Worm (Caenorhabditis elegans) whole organism, L3 larva: Measurements from ENCODE around the gene ZK666.11.

Experiments used
- R02D3.7 ChIP-seq: fragments of 150-350 bp; optimal IDR thresholded peaks from 2 replicates; lab custom pipeline; 2014; ENCODE audit warnings: missing biosample characterization, missing genetic modification characterization
- ZK546.5 ChIP-seq: sonication (generic microtip); optimal IDR thresholded peaks from 2 replicates; lab custom pipeline; 2017; ENCODE audit warnings: missing biosample characterization, missing genetic modification characterization
- aly-2 ChIP-seq: fragments of 150-350 bp; optimal IDR thresholded peaks from 2 replicates; lab custom pipeline; 2014; ENCODE audit warnings: missing biosample characterization, missing genetic modification characterization
- ama-1 ChIP-seq: fragments of 150-350 bp; optimal IDR thresholded peaks from 2 replicates; lab custom pipeline; 2018
- ceh-16 ChIP-seq: sonication (generic microtip); optimal IDR thresholded peaks from 2 replicates; lab custom pipeline; 2017; ENCODE audit warnings: missing biosample characterization, missing genetic modification characterization
- ceh-28 ChIP-seq: fragments of 150-350 bp; optimal IDR thresholded peaks from 2 replicates; lab custom pipeline; 2014; ENCODE audit warnings: missing biosample characterization, missing genetic modification reagents, missing genetic modification characterization
- ceh-82 ChIP-seq: fragments of 150-350 bp; optimal IDR thresholded peaks from 2 replicates; lab custom pipeline; 2014; ENCODE audit warnings: missing biosample characterization, missing genetic modification characterization
- ceh-9 ChIP-seq: sonication (generic microtip); optimal IDR thresholded peaks from 2 replicates; lab custom pipeline; 2018; ENCODE audit warnings: missing biosample characterization, missing genetic modification characterization
- daf-12 ChIP-seq: fragments of 150-350 bp; optimal IDR thresholded peaks from 2 replicates; lab custom pipeline; 2014; ENCODE audit warnings: missing biosample characterization, missing genetic modification reagents, missing genetic modification characterization
- egl-27 ChIP-seq: sonication (generic microtip); optimal IDR thresholded peaks from 4 replicates; lab custom pipeline; 2017; ENCODE audit warnings: missing biosample characterization, missing genetic modification reagents, missing genetic modification characterization
- egl-5 ChIP-seq: fragments of 150-350 bp; optimal IDR thresholded peaks from 2 replicates; lab custom pipeline; 2017; ENCODE audit warnings: missing biosample characterization, missing genetic modification reagents, missing genetic modification characterization, inconsistent platforms
- elt-1 ChIP-seq: fragments of 150-350 bp; optimal IDR thresholded peaks from 2 replicates; lab custom pipeline; 2014; ENCODE audit warnings: missing biosample characterization, missing genetic modification characterization
- elt-2 ChIP-seq: sonication (generic microtip); optimal IDR thresholded peaks from 2 replicates; lab custom pipeline; 2016; ENCODE audit warnings: missing genetic modification reagents, mild to moderate bottlenecking, missing genetic modification characterization, missing compliant biosample characterization
- elt-3 ChIP-seq, 3 experiments: fragments of 150-350 bp in 1 of 3; sonication (generic microtip) in 2 of 3; optimal IDR thresholded peaks; 2 replicates in 2 of 3; 4 replicates in 1 of 3; lab custom pipeline; 2014 to 2017; ENCODE audit warnings: missing biosample characterization in 3 of 3, missing genetic modification characterization in 3 of 3
- eor-1 ChIP-seq, 2 experiments: fragments of 150-350 bp; optimal IDR thresholded peaks; 2 replicates each; lab custom pipeline; 2014 to 2018; ENCODE audit warnings: missing biosample characterization in 2 of 2, missing genetic modification characterization in 2 of 2
- fkh-10 ChIP-seq: sonication (generic microtip); optimal IDR thresholded peaks from 2 replicates; lab custom pipeline; 2017; ENCODE audit warnings: missing biosample characterization, missing genetic modification reagents, missing genetic modification characterization
- fkh-2 ChIP-seq: fragments of 150-350 bp; optimal IDR thresholded peaks from 2 replicates; lab custom pipeline; 2014; ENCODE audit warnings: missing biosample characterization, missing genetic modification reagents, missing genetic modification characterization
- fos-1 ChIP-seq: fragments of 150-350 bp; optimal IDR thresholded peaks from 2 replicates; lab custom pipeline; 2014; ENCODE audit warnings: missing biosample characterization, missing genetic modification characterization
- hmg-11 ChIP-seq: sonication (generic microtip); optimal IDR thresholded peaks from 2 replicates; lab custom pipeline; 2016; ENCODE audit warnings: missing genetic modification characterization, missing compliant biosample characterization
- jun-1 ChIP-seq: fragments of 150-350 bp; optimal IDR thresholded peaks from 2 replicates; lab custom pipeline; 2014; ENCODE audit warnings: missing biosample characterization, missing genetic modification reagents, missing genetic modification characterization
- lin-15B ChIP-seq: fragments of 150-350 bp; optimal IDR thresholded peaks from 2 replicates; lab custom pipeline; 2014; ENCODE audit warnings: missing biosample characterization, missing genetic modification characterization
- lin-39 ChIP-seq: fragments of 150-350 bp; optimal IDR thresholded peaks from 2 replicates; lab custom pipeline; 2018; ENCODE audit warnings: missing biosample characterization, missing genetic modification reagents, missing genetic modification characterization
- lsy-12 ChIP-seq: sonication (generic microtip); optimal IDR thresholded peaks from 2 replicates; lab custom pipeline; 2016; ENCODE audit warnings: mild to moderate bottlenecking, missing genetic modification characterization, missing compliant biosample characterization
- mdl-1 ChIP-seq: fragments of 150-350 bp; optimal IDR thresholded peaks from 2 replicates; lab custom pipeline; 2014; ENCODE audit warnings: missing biosample characterization, missing genetic modification characterization
- mml-1 ChIP-seq: fragments of 150-350 bp; sonication (generic microtip); optimal IDR thresholded peaks from 3 replicates; lab custom pipeline; 2014; ENCODE audit warnings: missing biosample characterization, missing genetic modification characterization
- nfya-1 ChIP-seq: sonication (generic microtip); optimal IDR thresholded peaks from 2 replicates; lab custom pipeline; 2017; ENCODE audit warnings: missing genetic modification characterization, mild to moderate bottlenecking, missing compliant biosample characterization, antibody characterized with exemption, moderate library complexity; ENCODE audit not compliant: insufficient read depth
- nhr-11 ChIP-seq: fragments of 150-350 bp; optimal IDR thresholded peaks from 2 replicates; lab custom pipeline; 2014; ENCODE audit warnings: missing biosample characterization, missing genetic modification characterization
- nhr-12 ChIP-seq: fragments of 150-350 bp; optimal IDR thresholded peaks from 2 replicates; lab custom pipeline; 2014; ENCODE audit warnings: missing biosample characterization, missing genetic modification characterization
- nhr-23 ChIP-seq: fragments of 150-350 bp; optimal IDR thresholded peaks from 2 replicates; lab custom pipeline; 2014; ENCODE audit warnings: missing biosample characterization, missing genetic modification reagents, missing genetic modification characterization
- nhr-237 ChIP-seq: fragments of 150-350 bp; optimal IDR thresholded peaks from 2 replicates; lab custom pipeline; 2014; ENCODE audit warnings: missing biosample characterization, missing genetic modification characterization
- nhr-25 ChIP-seq: sonication (generic microtip); optimal IDR thresholded peaks from 2 replicates; lab custom pipeline; 2017; ENCODE audit warnings: missing biosample characterization, missing genetic modification characterization
- nhr-28 ChIP-seq: fragments of 150-350 bp; optimal IDR thresholded peaks from 2 replicates; lab custom pipeline; 2014; ENCODE audit warnings: missing biosample characterization, missing genetic modification characterization
- nhr-43 ChIP-seq: sonication (generic microtip); optimal IDR thresholded peaks from 2 replicates; lab custom pipeline; 2016; ENCODE audit warnings: mild to moderate bottlenecking, missing genetic modification characterization, missing compliant biosample characterization; ENCODE audit not compliant: poor library complexity, severe bottlenecking
- nhr-67 ChIP-seq: fragments of 150-350 bp; optimal IDR thresholded peaks from 2 replicates; lab custom pipeline; 2014; ENCODE audit warnings: missing biosample characterization, missing genetic modification characterization
- nhr-76 ChIP-seq: fragments of 150-350 bp; sonication (generic microtip); optimal IDR thresholded peaks from 5 replicates; lab custom pipeline; 2014; ENCODE audit warnings: missing biosample characterization, missing genetic modification characterization
- nhr-77 ChIP-seq: fragments of 150-350 bp; optimal IDR thresholded peaks from 2 replicates; lab custom pipeline; 2014; ENCODE audit warnings: missing biosample characterization, missing genetic modification characterization
- pha-4 ChIP-seq: fragments of 150-350 bp; optimal IDR thresholded peaks from 2 replicates; lab custom pipeline; 2014; ENCODE audit warnings: missing biosample characterization, missing genetic modification reagents, missing genetic modification characterization
- pqm-1 ChIP-seq: fragments of 150-350 bp; optimal IDR thresholded peaks from 2 replicates; lab custom pipeline; 2017; ENCODE audit warnings: missing biosample characterization, missing genetic modification characterization, inconsistent platforms
- sea-2 ChIP-seq: fragments of 150-350 bp; sonication (generic microtip); optimal IDR thresholded peaks from 4 replicates; lab custom pipeline; 2014; ENCODE audit warnings: missing biosample characterization, missing genetic modification reagents, missing genetic modification characterization
- skn-1 ChIP-seq: fragments of 150-350 bp; optimal IDR thresholded peaks from 2 replicates; lab custom pipeline; 2014; ENCODE audit warnings: missing biosample characterization, missing genetic modification characterization
- snpc-4 ChIP-seq: fragments of 150-350 bp; optimal IDR thresholded peaks from 2 replicates; lab custom pipeline; 2014; ENCODE audit warnings: missing biosample characterization, missing genetic modification characterization
- tbx-2 ChIP-seq: sonication (generic microtip); optimal IDR thresholded peaks from 2 replicates; lab custom pipeline; 2016; ENCODE audit warnings: mild to moderate bottlenecking, missing genetic modification characterization, missing compliant biosample characterization
- unc-39 ChIP-seq: sonication (generic microtip); optimal IDR thresholded peaks from 4 replicates; lab custom pipeline; 2017; ENCODE audit warnings: missing biosample characterization, missing genetic modification characterization
- unc-62 ChIP-seq: fragments of 150-350 bp; sonication (generic microtip); optimal IDR thresholded peaks from 4 replicates; lab custom pipeline; 2014; ENCODE audit warnings: missing biosample characterization, missing genetic modification reagents, missing genetic modification characterization
- zag-1 ChIP-seq: fragments of 150-350 bp; optimal IDR thresholded peaks from 2 replicates; lab custom pipeline; 2014; ENCODE audit warnings: missing biosample characterization, missing genetic modification characterization
- ztf-11 ChIP-seq: fragments of 150-350 bp; optimal IDR thresholded peaks from 2 replicates; lab custom pipeline; 2014; ENCODE audit warnings: missing biosample characterization, missing genetic modification characterization
- ztf-4 ChIP-seq: fragments of 150-350 bp; optimal IDR thresholded peaks from 2 replicates; lab custom pipeline; 2014; ENCODE audit warnings: missing biosample characterization, missing genetic modification characterization

The ZK666.11 gene

DNA sequence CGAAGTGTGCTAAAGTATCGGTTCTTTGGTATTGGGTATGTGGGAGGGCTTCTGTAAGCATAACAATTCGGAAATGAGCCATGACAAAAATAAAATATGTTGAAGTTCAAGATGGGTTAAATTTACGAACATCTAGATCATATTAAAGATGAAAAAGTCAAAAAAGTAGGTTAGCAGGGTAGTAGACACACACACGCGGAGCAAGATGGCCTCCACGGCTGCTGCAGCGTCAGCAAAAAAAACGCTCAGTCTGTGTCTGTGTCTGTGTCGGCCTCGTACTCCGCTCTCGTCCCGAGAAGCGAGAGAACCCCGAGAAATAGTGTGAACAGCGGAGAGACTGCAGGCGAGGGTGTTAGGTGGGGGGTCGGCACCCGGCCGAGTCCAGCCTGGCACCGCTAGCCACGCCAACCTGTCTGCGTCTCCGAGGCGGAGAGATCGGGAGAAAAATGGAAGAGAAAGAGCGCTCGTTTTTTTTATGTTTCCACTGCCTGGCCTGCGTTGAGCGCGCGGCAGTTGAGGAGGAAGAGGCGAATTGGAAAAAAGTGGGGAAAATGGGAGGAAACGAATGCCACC is 20.3 kb downstream of the ZK666.11 start, which contains the start of gene myrf-1:
Gene myrf-1, minus strand, starts transcription at position 51 of the 573 bp plus-strand sequence.
- TF ChIP-seq nhr-43 (peak; percentile 74), fkh-2 (tag; lab: Kevin White, UChicago) (no peak), skn-1 (tag; lab: Kevin White, UChicago) (peak; percentile 61), elt-1 (tag; lab: Kevin White, UChicago) (peak; percentile 56), fos-1 (tag; lab: Kevin White, UChicago) (peak; percentile 48), mml-1 (tag; lab: Kevin White, UChicago) (no peak), nhr-237 (no peak), ceh-28 (tag; lab: Kevin White, UChicago) (peak; percentile 84), unc-39 (tag; lab: Kevin White, UChicago) (no peak), lsy-12 (tag; lab: Kevin White, UChicago) (peak; percentile 92), egl-27 (tag; lab: Kevin White, UChicago) (no peak), nhr-28 (tag; lab: Kevin White, UChicago) (no peak), tbx-2 (tag; lab: Kevin White, UChicago) (peak; percentile 88), eor-1 (tag; optimal IDR thresholded peaks at IDR 0.05; lab: Kevin White, UChicago) (no peak), ceh-16 (tag; lab: Kevin White, UChicago) (no peak), zag-1 (peak; percentile 57), jun-1 (tag; lab: Kevin White, UChicago) (peak; percentile 62), nhr-77 (tag; lab: Kevin White, UChicago) (peak; percentile 47), mdl-1 (tag; lab: Kevin White, UChicago) (peak; percentile 70), lin-15B (peak; percentile 64), ama-1 (lab: Kevin White, UChicago) (peak; percentile 67), egl-5 (tag; lab: Kevin White, UChicago) (peak; percentile 85), lin-39 (tag; lab: Kevin White, UChicago) (peak; percentile 96), nhr-25 (tag; lab: Kevin White, UChicago) (peak; percentile 77), nhr-23 (tag; lab: Kevin White, UChicago) (peak; percentile 91), ceh-82 (tag; lab: Kevin White, UChicago) (peak; percentile 43), ztf-4 (tag; lab: Kevin White, UChicago) (no peak), elt-2 (peak; percentile 80), elt-3 (tag; optimal IDR thresholded peaks at IDR 0.05; lab: Kevin White, UChicago) (peak in 2 of 3 experiments; percentile 18 to 35), pqm-1 (tag; lab: Kevin White, UChicago) (peak; percentile 8), fkh-10 (GFP tag; lab: Kevin White, UChicago) (peak; percentile 17), snpc-4 (tag; lab: Kevin White, UChicago) (peak; percentile 33), hmg-11 (peak; percentile 99), nhr-11 (tag; lab: Kevin White, UChicago) (peak; percentile 87), unc-62 (GFP tag; lab: Kevin White, UChicago) (peak; percentile 83), ceh-9 (no peak), sea-2 (GFP tag; lab: Kevin White, UChicago) (peak; percentile 39), nhr-76 (tag; lab: Kevin White, UChicago) (no peak), daf-12 (tag; lab: Kevin White, UChicago) (no peak), aly-2 (tag; lab: Kevin White, UChicago) (no peak), nhr-12 (no peak), ZK546.5 (tag; lab: Kevin White, UChicago) (no peak), ztf-11 (tag; lab: Kevin White, UChicago) (no peak), nhr-67 (tag; lab: Kevin White, UChicago) (peak; percentile 3), nfya-1 (tag; lab: Kevin White, UChicago) (peak; percentile 90), pha-4 (tag; lab: Kevin White, UChicago) (peak; percentile 92), R02D3.7 (tag; lab: Kevin White, UChicago) (peak; percentile 53)
